Fruit fly (Drosophila melanogaster): ENCODE results near the gene CG4619.

Gene CG4619

dm6 chr2L:9890576-9890975 lies 48.1 kb upstream of the CG4619 start, which contains the start of the genes CG34183 and CG4537 (continued):
- TF ChIP-seq pnt (GFP tag; optimal IDR thresholded peaks at IDR 0.05) (no peak), wek (GFP tag; optimal IDR thresholded peaks at IDR 0.05) (no peak), CG17829 (tag; optimal IDR thresholded peaks at IDR 0.05) (peak; percentile 17), CG4424 (GFP tag; optimal IDR thresholded peaks at IDR 0.05) (no peak), CG1602 (GFP tag; optimal IDR thresholded peaks at IDR 0.05) (no peak), ase (GFP tag; IDR thresholded peaks at IDR 0.05) (no peak), CG10654 (GFP tag; optimal IDR thresholded peaks at IDR 0.05) (no peak), pita (GFP tag; optimal IDR thresholded peaks at IDR 0.05) (no peak), CG32767 (GFP tag; IDR thresholded peaks at IDR 0.05) (no peak), dimm (GFP tag; IDR thresholded peaks at IDR 0.05) (no peak), pros (GFP tag; optimal IDR thresholded peaks at IDR 0.05) (no peak), CG9932 (GFP tag; IDR thresholded peaks at IDR 0.05) (peak; percentile 33; the same call in 1 of the 2 replicates), luna (GFP tag; optimal IDR thresholded peaks at IDR 0.05) (no peak), btn (GFP tag; optimal IDR thresholded peaks at IDR 0.05) (no peak), crp (GFP tag; optimal IDR thresholded peaks at IDR 0.05) (peak in 1 of 2 experiments; percentile 30), tll (GFP tag; optimal IDR thresholded peaks at IDR 0.05) (no peak), Sry-δ (GFP tag; optimal IDR thresholded peaks at IDR 0.05) (peak; percentile 91), CG42726 (GFP tag; IDR thresholded peaks at IDR 0.05; ENCODE audit: partially characterized antibody) (peak; percentile 93), Ets97D (GFP tag; optimal IDR thresholded peaks at IDR 0.05) (peak; percentile 39), mld (GFP tag; IDR thresholded peaks at IDR 0.05; ENCODE audit: partially characterized antibody) (peak; percentile 60; the same call in 2 of the 3 replicates), ERR (GFP tag; optimal IDR thresholded peaks at IDR 0.05) (no peak), ro (GFP tag; IDR thresholded peaks at IDR 0.05) (no peak), her (GFP tag; optimal IDR thresholded peaks at IDR 0.05) (peak; percentile 3), tio (GFP tag; optimal IDR thresholded peaks at IDR 0.05) (no peak), CG2129 (GFP tag; IDR thresholded peaks at IDR 0.05; ENCODE audit: partially characterized antibody) (peak; percentile 62), CG16813 (GFP tag; IDR thresholded peaks at IDR 0.05; ENCODE audit: partially characterized antibody) (peak; percentile 89), nerfin-1 (tag; optimal IDR thresholded peaks at IDR 0.05) (no peak), fu2 (GFP tag; optimal IDR thresholded peaks at IDR 0.05) (no peak), crol (GFP tag; IDR thresholded peaks at IDR 0.05) (no peak), stwl (tag; optimal IDR thresholded peaks at IDR 0.05) (peak; percentile 94), ac (GFP tag; optimal IDR thresholded peaks at IDR 0.05) (no peak), Oli (tag; optimal IDR thresholded peaks at IDR 0.05) (no peak), E2f1 (GFP tag; IDR thresholded peaks at IDR 0.05) (no peak), Stat92E (GFP tag; optimal IDR thresholded peaks at IDR 0.05) (no peak), CG3163 (GFP tag; optimal IDR thresholded peaks at IDR 0.05) (no peak), Opbp (GFP tag; IDR thresholded peaks at IDR 0.05; ENCODE audit: partially characterized antibody) (peak; percentile 91), CG17612 (GFP tag; IDR thresholded peaks at IDR 0.05) (no peak), sens (GFP tag) (peak; percentile 58), tx (GFP tag; optimal IDR thresholded peaks at IDR 0.05) (no peak), knrl (GFP tag; IDR thresholded peaks at IDR 0.05; ENCODE audit: partially characterized antibody) (peak; percentile 85), CG4730 (GFP tag; IDR thresholded peaks at IDR 0.05) (no peak), CG8281 (tag; optimal IDR thresholded peaks at IDR 0.05) (no peak), Hr78 (GFP tag; optimal IDR thresholded peaks at IDR 0.05) (no peak), CG5180 (GFP tag; optimal IDR thresholded peaks at IDR 0.05) (no peak), Hey (tag; optimal IDR thresholded peaks at IDR 0.05) (no peak), Tbp (GFP tag; optimal IDR thresholded peaks at IDR 0.05) (no peak), CG3995 (GFP tag; optimal IDR thresholded peaks at IDR 0.05) (no peak), CG11085 (GFP tag; IDR thresholded peaks at IDR 0.05) (no peak), tna (GFP tag; IDR thresholded peaks at IDR 0.05; ENCODE audit: partially characterized antibody) (peak; percentile 81), slbo (GFP tag; IDR thresholded peaks at IDR 0.05) (peak; percentile 21; the same call in 1 of the 2 replicates), Drgx (GFP tag; IDR thresholded peaks at IDR 0.05) (no peak)
